Worm (Caenorhabditis elegans): Measurements from ENCODE around the gene F40F11.3.

F40F11.3 gene

DNA sequence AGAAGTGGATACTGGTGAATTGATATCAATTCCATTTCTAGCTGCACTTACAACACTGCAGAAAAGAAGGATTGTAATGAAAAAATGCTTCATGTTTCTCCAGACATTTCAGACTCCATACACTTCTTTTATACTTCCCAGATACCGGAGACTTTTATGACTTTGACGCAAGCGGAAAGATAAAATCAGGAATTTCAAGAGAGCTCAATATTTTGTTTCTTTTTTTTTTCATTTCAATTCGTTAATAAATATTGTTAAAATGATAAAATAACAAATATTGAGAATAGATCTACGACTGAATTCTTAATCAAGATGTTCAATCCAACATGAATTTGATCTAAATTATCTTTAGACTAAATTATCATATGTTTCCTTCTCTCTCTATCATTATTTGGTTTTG lies 31.7 kb upstream of the F40F11.3 start, which contains the start of gene lys-5:
Gene lys-5 (minus strand): TSS at position 101 of the 400 bp plus-strand sequence.
- TF ChIP-seq unc-62 (GFP tag; optimal IDR thresholded peaks at IDR 0.05) (no peak), fkh-8 (tag; optimal IDR thresholded peaks at IDR 0.05) (no peak), hlh-17 (GFP tag; optimal IDR thresholded peaks at IDR 0.05; ENCODE audit: borderline replicate concordance) (no peak), xbp-1 (tag; optimal IDR thresholded peaks at IDR 0.05) (no peak), blmp-1 (tag; optimal IDR thresholded peaks at IDR 0.05) (no peak), dpl-1 (GFP tag; optimal IDR thresholded peaks at IDR 0.05) (no peak), egl-13 (tag; optimal IDR thresholded peaks at IDR 0.05) (no peak), tbx-2 (tag; optimal IDR thresholded peaks at IDR 0.05) (no peak), zip-4 (GFP tag; optimal IDR thresholded peaks at IDR 0.05) (no peak), nhr-76 (tag; optimal IDR thresholded peaks at IDR 0.05) (no peak), ceh-82 (tag; optimal IDR thresholded peaks at IDR 0.05) (no peak), nhr-71 (tag; optimal IDR thresholded peaks at IDR 0.05) (no peak), C16A3.4 (tag; optimal IDR thresholded peaks at IDR 0.05) (no peak), alr-1 (tag; optimal IDR thresholded peaks at IDR 0.05; ENCODE audit: borderline replicate concordance) (no peak), irx-1 (tag; optimal IDR thresholded peaks at IDR 0.05) (no peak), lin-35 (GFP tag; optimal IDR thresholded peaks at IDR 0.05) (no peak)

DNA sequence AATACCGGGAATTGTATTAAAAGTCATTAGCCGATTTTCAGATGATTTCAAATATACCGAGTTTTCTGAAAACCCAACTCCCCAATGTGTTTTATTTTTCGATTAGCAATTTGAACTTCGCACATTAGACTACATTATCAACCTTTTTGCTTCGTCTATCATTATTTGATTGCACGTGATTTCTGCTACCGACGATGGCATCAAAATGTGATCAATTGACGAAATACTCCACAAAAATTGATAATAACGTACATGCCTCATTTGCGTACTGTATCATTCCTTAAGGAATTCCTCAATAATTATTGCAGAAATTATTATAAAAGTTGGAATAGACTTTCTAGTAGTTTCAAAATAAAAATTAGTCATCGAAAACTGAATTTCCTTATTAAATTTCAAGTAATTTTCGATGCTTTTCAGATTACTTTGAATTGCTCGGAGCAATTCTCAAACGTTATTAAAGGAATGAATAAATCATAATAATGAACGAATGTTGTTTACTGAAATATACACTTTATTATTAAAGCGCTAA lies 30.0 kb upstream of the F40F11.3 start:
- TF ChIP-seq elt-2 (tag; optimal IDR thresholded peaks at IDR 0.05), result peak; percentile 72
- TF ChIP-seq lin-35 (GFP tag; optimal IDR thresholded peaks at IDR 0.05), result peak in 1 of 2 experiments; percentile 4
- no peak for TF ChIP-seq unc-62 (GFP tag; optimal IDR thresholded peaks at IDR 0.05)
- peak; percentile 38 for TF ChIP-seq nhr-20 (tag; optimal IDR thresholded peaks at IDR 0.05)

DNA sequence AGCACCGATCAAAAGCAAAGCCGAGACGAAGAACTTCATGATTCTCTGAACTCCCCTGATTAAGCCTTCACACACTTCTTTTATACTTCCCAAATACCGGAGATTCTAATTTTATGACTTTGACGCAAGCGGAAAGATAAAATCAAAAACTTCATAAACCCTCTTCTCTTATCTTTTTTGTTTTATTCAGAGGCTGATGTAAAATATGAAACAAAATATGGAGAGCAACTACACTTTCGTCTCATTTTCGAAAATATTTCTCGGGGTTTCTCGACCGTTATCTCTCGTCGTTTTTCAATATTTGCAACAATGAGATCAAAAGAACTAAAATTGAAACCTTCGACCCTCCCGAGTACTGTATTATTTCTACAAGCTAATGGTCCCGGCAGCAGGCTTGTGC lies 29.3 kb upstream of the F40F11.3 start, which contains the start of gene lys-4:
Gene lys-4 (minus strand): TSS at position 115 of the 400 bp plus-strand sequence.
- TF ChIP-seq elt-2 (tag; optimal IDR thresholded peaks at IDR 0.05) (peak; percentile 68), jun-1 (tag; optimal IDR thresholded peaks at IDR 0.05) (peak; percentile 39), nhr-90 (tag; optimal IDR thresholded peaks at IDR 0.05; ENCODE audit: poor library complexity) (no peak), nhr-20 (tag; optimal IDR thresholded peaks at IDR 0.05) (peak; percentile 17), nhr-19 (GFP tag; conservative IDR thresholded peaks at IDR 0.05) (no peak), efl-1 (optimal IDR thresholded peaks at IDR 0.05) (no peak), efl-1 (GFP tag; optimal IDR thresholded peaks at IDR 0.05 in 1 of 2) (peak in 1 of 2 experiments; percentile 6)

DNA sequence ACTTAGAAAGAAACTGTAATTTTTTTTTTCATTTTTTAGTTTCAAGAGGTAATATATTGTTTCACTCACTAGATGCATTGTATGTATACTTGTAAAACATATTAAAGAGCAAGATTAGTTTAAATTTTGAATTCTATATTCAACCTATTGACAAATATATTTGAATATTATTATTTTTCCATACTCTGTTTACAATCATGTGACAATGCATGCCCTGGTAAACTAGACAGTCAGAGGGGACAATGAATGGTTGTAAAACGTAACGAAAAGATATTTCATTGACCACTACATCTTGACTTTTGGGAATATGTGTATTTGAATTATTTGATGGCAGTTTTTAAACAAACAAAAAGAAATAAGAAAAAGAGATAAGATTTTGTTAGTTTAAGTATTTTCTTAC lies 28.5 kb upstream of the F40F11.3 start:
- TF ChIP-seq zip-4 (GFP tag; optimal IDR thresholded peaks at IDR 0.05) (no peak), nhr-84 (tag; optimal IDR thresholded peaks at IDR 0.05) (no peak), blmp-1 (tag; optimal IDR thresholded peaks at IDR 0.05) (no peak), efl-3 (GFP tag; optimal IDR thresholded peaks at IDR 0.05) (no peak), C16A3.4 (tag; optimal IDR thresholded peaks at IDR 0.05) (no peak)

- TF ChIP-seq pag-3 (tag; optimal IDR thresholded peaks at IDR 0.05; ENCODE audit: borderline replicate concordance, insufficient read depth) (no peak), nhr-85 (tag) (peak; percentile 61)
Observed at ce11 chrIV:11620909-11621308, 27.1 kb upstream of the F40F11.3 start, which contains the start of gene dsl-5. dsl-5 (minus strand) TSS chrIV:11621009.

- 0 out of 2 replicates have a peak, but pooled peaks have one; percentile 12 for TF ChIP-seq mab-9 (GFP tag; IDR thresholded peaks at IDR 0.05)
- TF ChIP-seq ets-5 (GFP tag; IDR thresholded peaks at IDR 0.05), result 0 out of 2 replicates have a peak, but pooled peaks have one; percentile 56
Observed at ce11 chrIV:11616543-11616942, 22.7 kb upstream of the F40F11.3 start.

Measured in whole organism, L1 larva.